Worm (Caenorhabditis elegans): ENCODE data around the gene srz-101.

The srz-101 gene

DNA sequence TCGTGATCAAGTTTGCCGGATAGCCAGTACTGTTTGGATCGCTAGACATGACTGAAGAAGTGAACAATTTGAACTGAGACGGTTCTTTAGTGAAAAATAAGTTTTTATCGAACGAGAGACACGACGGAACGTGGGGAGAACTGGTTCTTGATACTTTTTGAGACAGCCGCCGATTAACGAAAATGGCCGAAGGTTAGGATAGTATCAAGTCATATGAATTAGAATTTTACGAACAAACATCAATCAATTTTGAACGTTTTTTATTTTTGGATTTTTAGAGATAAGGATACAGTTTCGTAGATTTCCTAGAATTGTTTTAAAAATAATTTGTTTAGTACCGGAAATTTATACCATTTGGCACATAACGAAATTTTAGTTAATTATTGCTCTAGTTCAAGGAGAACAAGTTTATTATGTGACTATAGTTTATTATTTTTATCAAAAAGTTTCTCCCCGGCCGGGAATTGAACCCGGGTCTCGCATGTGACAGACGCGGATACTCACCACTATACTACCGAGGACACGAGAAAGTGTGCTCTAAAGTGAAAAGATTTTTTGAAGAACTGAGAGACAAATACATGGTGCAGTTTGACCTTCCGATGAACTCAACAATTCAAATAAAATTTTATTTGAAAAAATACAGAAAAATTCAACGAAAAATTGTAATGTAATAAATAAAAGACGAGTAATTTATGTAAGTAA, 46.2 kb upstream of the srz-101 start, which contains the start of gene W06G6.20 (continued):
- TF ChIP-seq cebp-1 (GFP tag; IDR thresholded peaks at IDR 0.05) (no peak), cebp-1 (tag; optimal IDR thresholded peaks at IDR 0.05) (peak; percentile 31), sea-2 (GFP tag; IDR thresholded peaks at IDR 0.05) (no peak), B0261.1 (tag; optimal IDR thresholded peaks at IDR 0.05) (peak; percentile 75), C17E4.6 (GFP tag; IDR thresholded peaks at IDR 0.05) (no peak), bed-1 (GFP tag; IDR thresholded peaks at IDR 0.05) (no peak), attf-3 (GFP tag; conservative IDR thresholded peaks at IDR 0.05) (no peak), tbx-9 (tag; optimal IDR thresholded peaks at IDR 0.05; ENCODE audit: borderline replicate concordance) (no peak), Y53F4B.3 (GFP tag; IDR thresholded peaks at IDR 0.05) (no peak), repo-1 (tag; optimal IDR thresholded peaks at IDR 0.05) (no peak), ama-1 (optimal IDR thresholded peaks at IDR 0.05) (no peak), ama-1 (GFP tag; optimal IDR thresholded peaks at IDR 0.05) (no peak), mcd-1 (GFP tag; IDR thresholded peaks at IDR 0.05) (no peak; the same call in 1 of the 2 replicates), tbp1 (GFP tag; optimal IDR thresholded peaks at IDR 0.05) (peak; percentile 90), hmg-1.2 (GFP tag; IDR thresholded peaks at IDR 0.05) (peak; percentile 50; the same call in 1 of the 2 replicates), C06A6.2 (GFP tag; conservative IDR thresholded peaks at IDR 0.05) (no peak), unc-62 (GFP tag; optimal IDR thresholded peaks at IDR 0.05) (no peak), cebp-2 (GFP tag; IDR thresholded peaks at IDR 0.05) (no peak), rec-8 (tag; optimal IDR thresholded peaks at IDR 0.05) (peak in 1 of 2 experiments; percentile 11), F10E7.11 (tag; optimal IDR thresholded peaks at IDR 0.05) (no peak), zim-3 (tag; optimal IDR thresholded peaks at IDR 0.05) (no peak), nfyb-1 (GFP tag; IDR thresholded peaks at IDR 0.05) (0 out of 2 replicates have a peak, but pooled peaks have one; percentile 47), madf-3 (GFP tag; IDR thresholded peaks at IDR 0.05) (no peak), ekl-4 (GFP tag; IDR thresholded peaks at IDR 0.05) (no peak), hrde-1 (tag; optimal IDR thresholded peaks at IDR 0.05; ENCODE audit: borderline replicate concordance) (no peak), ceh-58 (GFP tag; IDR thresholded peaks at IDR 0.05) (no peak), lsy-27 (tag; optimal IDR thresholded peaks at IDR 0.05; ENCODE audit: borderline replicate concordance, insufficient read depth) (peak; percentile 22), ceh-79 (tag; optimal IDR thresholded peaks at IDR 0.05) (no peak), lin-35 (GFP tag; optimal IDR thresholded peaks at IDR 0.05) (no peak), ccch-3 (GFP tag; optimal IDR thresholded peaks at IDR 0.05) (no peak), dpff-1 (tag; optimal IDR thresholded peaks at IDR 0.05) (no peak), ZK185.1 (tag; optimal IDR thresholded peaks at IDR 0.05; ENCODE audit: poor library complexity, severe bottlenecking) (peak; percentile 20), F37B4.10 (GFP tag; IDR thresholded peaks at IDR 0.05) (no peak), F57C9.4 (tag; optimal IDR thresholded peaks at IDR 0.05) (no peak), madf-6 (GFP tag; IDR thresholded peaks at IDR 0.05) (no peak), pha-4 (tag; optimal IDR thresholded peaks at IDR 0.05) (no peak), dox-1 (GFP tag; IDR thresholded peaks at IDR 0.05) (0 out of 2 replicates have a peak, but pooled peaks have one; percentile 18), let-607 (tag; optimal IDR thresholded peaks at IDR 0.05) (peak in 1 of 2 experiments; percentile 44), D2030.7 (GFP tag; IDR thresholded peaks at IDR 0.05) (0 out of 2 replicates have a peak, but pooled peaks have one; percentile 22), die-1 (tag; optimal IDR thresholded peaks at IDR 0.05) (peak; percentile 72), him-1 (tag; optimal IDR thresholded peaks at IDR 0.05) (peak; percentile 74), rpc-1 (optimal IDR thresholded peaks at IDR 0.05) (peak; percentile 71), rpc-1 (tag; optimal IDR thresholded peaks at IDR 0.05) (peak; percentile 90), nhr-27 (tag; optimal IDR thresholded peaks at IDR 0.05) (no peak), snpc-1.3 (tag; optimal IDR thresholded peaks at IDR 0.05; ENCODE audit: insufficient read depth) (peak; percentile 65), F39B2.1 (GFP tag; IDR thresholded peaks at IDR 0.05) (no peak), zfh-2 (GFP tag; conservative IDR thresholded peaks at IDR 0.05) (no peak)
